Worm (Caenorhabditis elegans) whole organism, L3 larva: ENCODE data around the gene irld-8.

Experiments used
- ZK546.5 ChIP-seq: sonication (generic microtip); optimal IDR thresholded peaks from 2 replicates; lab custom pipeline; 2017; ENCODE audit warnings: missing biosample characterization, missing genetic modification characterization
- nhr-77 ChIP-seq: fragments of 150-350 bp; optimal IDR thresholded peaks from 2 replicates; lab custom pipeline; 2014; ENCODE audit warnings: missing biosample characterization, missing genetic modification characterization

The irld-8 gene

ce11 chrIV:8165950-8166349, 50.4 kb downstream of the irld-8 start, which contains the start of gene B0218.7:
TSS of gene B0218.7 (minus strand) at chrIV:8166050.
- no peak for TF ChIP-seq nhr-77 (tag; lab: Kevin White, UChicago)
- no peak for TF ChIP-seq ZK546.5 (tag; lab: Kevin White, UChicago)
- TF ChIP-seq, all 47 proteins: peak for 0
